Worm (Caenorhabditis elegans) whole organism, young adult: ENCODE data around the gene srh-148.

Experiments
- B0019.2 ChIP-seq: fragments of 200-800 bp; sonication (Bioruptor generic); conservative IDR thresholded peaks from 2 replicates; pipeline ENCODE4 v1.3.6; 2022; ENCODE audit warnings: missing genetic modification reagents, missing genetic modification characterization, missing compliant biosample characterization
- C17E4.6 ChIP-seq: fragments of 200-800 bp; sonication (Bioruptor generic); IDR thresholded peaks from 2 replicates; pipeline ENCODE4 v1.3.6; 2022; ENCODE audit warnings: missing genetic modification reagents, missing genetic modification characterization, missing compliant biosample characterization
- ama-1 ChIP-seq, 3 experiments: fragments of 150-350 bp in 1 of 3; sonication (generic microtip) in 2 of 3; optimal IDR thresholded peaks; 2 replicates each; lab custom pipeline; 2014 to 2018; ENCODE audit warnings: missing biosample characterization in 2 of 3, missing genetic modification characterization in 2 of 3, missing genetic modification reagents in 2 of 3
- aptf-3 ChIP-seq: fragments of 200-800 bp; sonication (Bioruptor generic); IDR thresholded peaks from 2 replicates; pipeline ENCODE4 v1.3.6; 2022; ENCODE audit warnings: missing genetic modification characterization, missing compliant biosample characterization
- let-526 ChIP-seq: fragments of 200-800 bp; sonication (Bioruptor generic); IDR thresholded peaks from 2 replicates; pipeline ENCODE4 v1.3.6; 2022; ENCODE audit warnings: missing genetic modification reagents, missing genetic modification characterization, missing compliant biosample characterization
- nfya-1 ChIP-seq: sonication (generic microtip); optimal IDR thresholded peaks from 2 replicates; lab custom pipeline; 2017; ENCODE audit warnings: antibody characterized with exemption, missing compliant biosample characterization, missing genetic modification characterization, borderline replicate concordance; ENCODE audit not compliant: insufficient read depth
- nhr-90 ChIP-seq: sonication (generic microtip); optimal IDR thresholded peaks from 2 replicates; lab custom pipeline; 2016; ENCODE audit warnings: missing genotype, mild to moderate bottlenecking, missing genetic modification characterization, missing compliant biosample characterization

DNA sequence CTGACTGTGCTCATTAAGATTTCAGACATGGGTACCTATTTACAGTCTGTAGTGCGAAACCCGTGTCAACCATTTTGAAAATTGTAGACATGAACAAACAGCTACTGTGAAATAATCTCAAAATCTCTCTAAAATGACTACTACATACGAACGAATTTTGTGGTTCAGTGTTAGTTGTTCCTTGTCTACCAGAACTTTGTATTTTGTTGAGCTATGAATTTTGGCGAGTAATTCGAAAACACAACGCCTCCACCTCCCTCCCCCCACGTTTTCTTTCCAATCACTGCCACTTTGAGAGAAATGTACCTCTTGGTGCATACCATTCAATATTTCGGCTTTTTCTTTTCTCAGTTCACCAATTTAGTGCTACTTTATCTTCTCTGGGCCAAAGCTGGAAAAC is 34.5 kb upstream of the srh-148 start, which contains the start of gene T06C12.11:
- TF ChIP-seq let-526 (GFP tag; lab: Robert Waterston, UW) (no peak), ama-1 (optimal IDR thresholded peaks at IDR 0.05; lab: Kevin White, UChicago) (no peak), ama-1 (GFP tag; optimal IDR thresholded peaks at IDR 0.05; lab: Kevin White, UChicago) (no peak), nhr-90 (no peak), aptf-3 (GFP tag; lab: Robert Waterston, UW) (no peak), B0019.2 (GFP tag; lab: Robert Waterston, UW) (no peak), C17E4.6 (GFP tag; lab: Robert Waterston, UW) (no peak), nfya-1 (tag; lab: Kevin White, UChicago) (no peak)
